Worm (Caenorhabditis elegans): ENCODE data around the gene tlk-1.

DNA sequence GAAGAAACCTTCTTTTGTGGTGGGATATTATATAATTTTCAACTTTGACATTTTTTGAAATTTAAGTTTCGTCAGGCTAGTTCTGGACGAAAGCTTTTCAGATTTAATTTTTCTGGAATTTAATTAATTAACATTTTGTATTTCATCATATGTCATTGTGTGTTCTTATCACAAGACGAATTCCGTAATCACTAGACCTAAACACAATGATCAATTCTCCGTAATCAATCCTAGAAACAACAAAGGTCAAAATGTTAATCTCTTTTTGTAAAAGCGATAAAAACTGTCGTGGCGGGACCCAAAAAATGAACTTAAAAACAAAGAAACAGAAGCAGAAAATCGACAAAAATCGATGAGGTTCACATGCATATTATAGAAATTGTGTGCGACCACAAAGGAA lies 15.1 kb downstream of the tlk-1 start:
- no peak for TF ChIP-seq snpc-4 (tag; optimal IDR thresholded peaks at IDR 0.05)
- TF ChIP-seq unc-62 (GFP tag; optimal IDR thresholded peaks at IDR 0.05) = no peak
- TF ChIP-seq ztf-11 (tag; optimal IDR thresholded peaks at IDR 0.05) = no peak
- no peak for TF ChIP-seq tbx-2 (tag; optimal IDR thresholded peaks at IDR 0.05)
- TF ChIP-seq eor-1 (tag; optimal IDR thresholded peaks at IDR 0.05) = no peak
- no peak for TF ChIP-seq nhr-77 (tag; optimal IDR thresholded peaks at IDR 0.05)
- peak; percentile 28 for TF ChIP-seq pqm-1 (tag; optimal IDR thresholded peaks at IDR 0.05)
- TF ChIP-seq ceh-16 (tag; optimal IDR thresholded peaks at IDR 0.05) = no peak
- TF ChIP-seq lin-39 (tag; optimal IDR thresholded peaks at IDR 0.05) = no peak

Data from whole organism, L3 larva.